Worm (Caenorhabditis elegans) whole organism, L4 larva: ENCODE measurements around the gene frpr-19.
A peak's percentile ranks its signal among the peaks of the same experiment; 100 is the strongest.

Experiments used
- ama-1 ChIP-seq: fragments of 150-350 bp; optimal IDR thresholded peaks from 2 replicates; lab custom pipeline; 2014; ENCODE audit warnings: inconsistent platforms, mixed read lengths
- dpl-1 ChIP-seq: fragments of 150-350 bp; optimal IDR thresholded peaks from 2 replicates; lab custom pipeline; 2014; ENCODE audit warnings: missing biosample characterization, missing genetic modification reagents, missing genetic modification characterization
- jun-1 ChIP-seq: fragments of 150-350 bp; optimal IDR thresholded peaks from 2 replicates; lab custom pipeline; 2014; ENCODE audit warnings: missing biosample characterization, missing genetic modification reagents, missing genetic modification characterization
- lin-15B ChIP-seq: fragments of 150-350 bp; sonication (generic microtip); optimal IDR thresholded peaks from 3 replicates; lab custom pipeline; 2014; ENCODE audit warnings: missing biosample characterization, missing genetic modification characterization
- lin-39 ChIP-seq: fragments of 150-350 bp; optimal IDR thresholded peaks from 2 replicates; lab custom pipeline; 2014; ENCODE audit warnings: missing biosample characterization, missing genetic modification reagents, missing genetic modification characterization
- nhr-237 ChIP-seq: sonication (generic microtip); optimal IDR thresholded peaks from 2 replicates; lab custom pipeline; 2017; ENCODE audit warnings: missing biosample characterization, missing genetic modification characterization
- nhr-28 ChIP-seq: fragments of 150-350 bp; optimal IDR thresholded peaks from 2 replicates; lab custom pipeline; 2014; ENCODE audit warnings: missing biosample characterization, missing genetic modification characterization
- spr-3 ChIP-seq: fragments of 200-800 bp; sonication (Bioruptor generic); optimal IDR thresholded peaks from 2 replicates; lab custom pipeline; 2018; ENCODE audit warnings: mild to moderate bottlenecking, missing genetic modification characterization, missing compliant biosample characterization
- ztf-11 ChIP-seq: fragments of 150-350 bp; optimal IDR thresholded peaks from 2 replicates; lab custom pipeline; 2014; ENCODE audit warnings: missing biosample characterization, missing genetic modification characterization
- ztf-7 ChIP-seq: fragments of 150-350 bp; optimal IDR thresholded peaks from 2 replicates; lab custom pipeline; 2014; ENCODE audit warnings: missing biosample characterization, missing genetic modification characterization

- TF ChIP-seq ztf-11 (tag; lab: Kevin White, UChicago) = no peak
- TF ChIP-seq nhr-237 = no peak
- TF ChIP-seq ztf-7 (tag; lab: Kevin White, UChicago) = no peak
- no peak for TF ChIP-seq lin-39 (tag; lab: Kevin White, UChicago)
- peak; percentile 9 for TF ChIP-seq nhr-28
- TF ChIP-seq ama-1 (lab: Kevin White, UChicago) = no peak
- TF ChIP-seq spr-3 = no peak
- no peak for TF ChIP-seq dpl-1 (GFP tag; lab: Kevin White, UChicago)
- no peak for TF ChIP-seq jun-1
- no peak for TF ChIP-seq lin-15B (tag; lab: Kevin White, UChicago)
Measured at ce11 chrIV:1740105-1741023, 41.1 kb downstream of the frpr-19 start, which contains the start of gene ptpn-22.
